Fruit fly (Drosophila melanogaster): ENCODE results near the gene tal-2A.

tal-2A gene

DNA sequence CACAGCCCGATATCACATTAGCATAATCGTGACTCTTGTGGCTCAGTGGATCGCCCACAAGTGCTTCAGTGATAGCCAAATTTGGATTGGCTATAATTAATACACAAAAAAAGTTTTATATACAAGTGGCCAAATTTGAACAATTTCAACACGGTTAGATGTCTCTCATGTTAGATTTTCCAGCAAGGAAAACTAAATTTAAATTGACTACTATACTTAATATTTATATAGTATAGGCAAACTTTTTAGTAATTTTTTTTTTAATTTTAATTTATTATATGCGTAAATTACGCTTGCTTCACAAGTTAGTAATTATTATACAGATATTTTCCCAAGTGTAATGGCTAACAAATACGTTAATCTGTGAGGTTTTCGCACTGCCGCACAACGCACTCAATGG is 47.9 kb upstream of the tal-2A start (continued):
- TF ChIP-seq hbn (GFP tag; IDR thresholded peaks at IDR 0.05; ENCODE audit: partially characterized antibody) (no peak), bowl (GFP tag; IDR thresholded peaks at IDR 0.05) (no peak), CG8478 (optimal IDR thresholded peaks at IDR 0.05) (no peak), CG11723 (GFP tag; optimal IDR thresholded peaks at IDR 0.05) (no peak)

DNA sequence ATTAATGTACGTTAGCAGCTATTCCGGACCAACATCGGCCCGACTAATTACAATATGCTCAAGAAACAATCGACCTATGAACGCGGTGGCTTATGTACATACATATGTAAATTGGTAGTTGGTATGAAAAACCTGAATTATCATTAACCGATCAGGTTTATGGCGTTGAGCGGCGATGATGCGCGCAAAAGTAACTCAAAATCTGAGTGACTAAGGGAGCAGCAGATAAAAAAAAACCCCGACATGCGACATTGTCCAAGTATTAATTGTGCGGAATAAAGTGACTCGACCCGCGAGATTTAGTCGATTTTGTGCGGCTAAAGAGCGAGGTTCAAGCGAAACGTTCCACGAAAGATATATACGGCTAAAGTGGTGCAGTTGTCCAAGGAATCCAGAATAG is 47.5 kb upstream of the tal-2A start, which contains the start of gene CG9312:
Gene CG9312, plus strand, starts transcription at position 301 of the 400 bp plus-strand sequence.
- TF ChIP-seq fd96Cb (tag; optimal IDR thresholded peaks at IDR 0.05) (no peak), trem (tag; optimal IDR thresholded peaks at IDR 0.05) (no peak), z (GFP tag; IDR thresholded peaks at IDR 0.05) (peak; percentile 76; the same call in 1 of the 3 replicates)

- TF ChIP-seq CG17328 (GFP tag; IDR thresholded peaks at IDR 0.05) (no peak), Mes4 (GFP tag; optimal IDR thresholded peaks at IDR 0.05) (no peak), CG2202 (tag; optimal IDR thresholded peaks at IDR 0.05) (no peak), CG10209 (GFP tag; optimal IDR thresholded peaks at IDR 0.05) (no peak)
Observed at dm6 chr3R:13767239-13767638, 45.7 kb upstream of the tal-2A start, which contains the start of gene Cht5. Cht5 (plus strand) TSS chr3R:13767549.

- TF ChIP-seq slp2 (GFP tag; optimal IDR thresholded peaks at IDR 0.05) (no peak), CG17361 (GFP tag; IDR thresholded peaks at IDR 0.05) (no peak), row (GFP tag; IDR thresholded peaks at IDR 0.05) (no peak), dmrt99B (tag; optimal IDR thresholded peaks at IDR 0.05) (no peak), CG43689 (GFP tag; IDR thresholded peaks at IDR 0.05) (no peak), CG1603 (tag; optimal IDR thresholded peaks at IDR 0.05) (no peak), Hmx (GFP tag; optimal IDR thresholded peaks at IDR 0.05) (no peak), unc-4 (GFP tag; IDR thresholded peaks at IDR 0.05; ENCODE audit: partially characterized antibody) (no peak), CG32532 (GFP tag; IDR thresholded peaks at IDR 0.05) (no peak), CG11504 (tag; optimal IDR thresholded peaks at IDR 0.05) (no peak), chm (GFP tag; IDR thresholded peaks at IDR 0.05) (no peak), Ravus (GFP tag; IDR thresholded peaks at IDR 0.05) (no peak), E2f1 (GFP tag; IDR thresholded peaks at IDR 0.05) (no peak), cad (GFP tag; optimal IDR thresholded peaks at IDR 0.05) (no peak), maf-S (GFP tag; optimal IDR thresholded peaks at IDR 0.05) (no peak), CG1024 (GFP tag; IDR thresholded peaks at IDR 0.05) (no peak), Vsx1 (GFP tag; optimal IDR thresholded peaks at IDR 0.05) (no peak), CG12236 (GFP tag; optimal IDR thresholded peaks at IDR 0.05) (no peak), gem (tag; optimal IDR thresholded peaks at IDR 0.05) (no peak), CG2199 (GFP tag; IDR thresholded peaks at IDR 0.05) (no peak)
Observed at dm6 chr3R:13771195-13771594, 41.7 kb upstream of the tal-2A start, which contains the start of gene CG9297. CG9297 (plus strand) TSS chr3R:13771495.

DNA sequence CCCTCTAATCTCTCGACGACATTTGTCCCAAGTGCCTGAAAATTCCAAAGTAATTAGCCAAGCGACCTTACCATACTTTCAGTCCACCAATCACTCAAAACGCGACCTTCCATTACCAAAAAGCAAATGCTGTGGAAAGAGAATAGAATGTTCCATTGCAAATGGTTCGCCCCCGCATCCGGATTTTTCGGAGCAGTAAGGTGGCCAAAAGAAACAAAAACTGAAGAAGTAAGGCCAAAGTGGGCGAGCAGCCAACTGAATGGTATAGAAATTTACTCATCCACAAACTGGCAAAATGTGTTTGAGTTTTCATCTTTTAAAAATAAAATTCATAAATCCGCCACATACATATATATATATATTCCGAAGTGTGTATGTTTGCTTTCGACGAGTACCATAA is 39.6 kb upstream of the tal-2A start:
- TF ChIP-seq CG6254 (GFP tag; optimal IDR thresholded peaks at IDR 0.05), result no peak
- TF ChIP-seq sr (GFP tag; IDR thresholded peaks at IDR 0.05), result peak; percentile 90
- TF ChIP-seq Ets65A (GFP tag), result peak; percentile 31
- TF ChIP-seq sd (tag; optimal IDR thresholded peaks at IDR 0.05), result peak; percentile 59
- TF ChIP-seq Xrp1 (GFP tag; IDR thresholded peaks at IDR 0.05), result no peak
- no peak for TF ChIP-seq Max (GFP tag; optimal IDR thresholded peaks at IDR 0.05)
- TF ChIP-seq z (GFP tag; IDR thresholded peaks at IDR 0.05), result 0 out of 3 replicates have a peak, but pooled peaks have one; percentile 47
- no peak for TF ChIP-seq vfl (GFP tag; optimal IDR thresholded peaks at IDR 0.05)
- no peak for TF ChIP-seq Lim3 (GFP tag; IDR thresholded peaks at IDR 0.05)
- no peak for TF ChIP-seq CG12659 (GFP tag; optimal IDR thresholded peaks at IDR 0.05)
- TF ChIP-seq CG7271 (tag; optimal IDR thresholded peaks at IDR 0.05), result no peak

Data from whole organism, embryonic.